Worm (Caenorhabditis elegans): ENCODE measurements around the gene C35D10.17.

ce11 chrIII:4866762-4867161, at the start of gene C35D10.17:
- no peak for TF ChIP-seq F10E7.11 (tag; optimal IDR thresholded peaks at IDR 0.05)
- TF ChIP-seq snpc-4 (GFP tag; optimal IDR thresholded peaks at IDR 0.05): no peak
- no peak for TF ChIP-seq snpc-4 (tag; optimal IDR thresholded peaks at IDR 0.05)
- TF ChIP-seq lin-40 (tag; optimal IDR thresholded peaks at IDR 0.05): no peak
- TF ChIP-seq lir-1 (GFP tag; conservative IDR thresholded peaks at IDR 0.05): no peak
- TF ChIP-seq C06A6.2 (GFP tag; conservative IDR thresholded peaks at IDR 0.05): no peak
- no peak for TF ChIP-seq mes-4 (tag; optimal IDR thresholded peaks at IDR 0.05)
- TF ChIP-seq nfya-2 (GFP tag; IDR thresholded peaks at IDR 0.05): no peak
- no peak for TF ChIP-seq madf-10 (tag; optimal IDR thresholded peaks at IDR 0.05)
- TF ChIP-seq mel-28 (tag; optimal IDR thresholded peaks at IDR 0.05; ENCODE audit: borderline replicate concordance): no peak

Data from whole organism, young adult.